Worm (Caenorhabditis elegans): ENCODE measurements around the gene D1086.7.

ce11 chrV:14074160-14074559 lies 9.9 kb upstream of the D1086.7 start, which contains the start of gene D1086.11:
- TF ChIP-seq med-1 (GFP tag; optimal IDR thresholded peaks at IDR 0.05; ENCODE audit: insufficient read depth) (no peak), ztf-23 (GFP tag; IDR thresholded peaks at IDR 0.05) (no peak), tab-1 (GFP tag; IDR thresholded peaks at IDR 0.05) (no peak), ztf-29 (GFP tag; IDR thresholded peaks at IDR 0.05) (no peak), T22C8.4 (GFP tag; IDR thresholded peaks at IDR 0.05) (no peak), klf-2 (GFP tag; conservative IDR thresholded peaks at IDR 0.05) (no peak)

Measured in whole organism, midembryonic.